Worm (Caenorhabditis elegans) whole organism, early embryonic: Measurements from ENCODE around the gene smgl-2.

Source experiments
- ama-1 ChIP-seq: fragments of 150-350 bp; optimal IDR thresholded peaks from 2 replicates; lab custom pipeline; 2014
- ceh-13 ChIP-seq: fragments of 200-800 bp; sonication (Bioruptor generic); optimal IDR thresholded peaks from 2 replicates; lab custom pipeline; 2018; ENCODE audit warnings: mild to moderate bottlenecking, missing genetic modification characterization, missing compliant biosample characterization
- ceh-36 ChIP-seq: sonication (generic microtip); optimal IDR thresholded peaks from 2 replicates; lab custom pipeline; 2016; ENCODE audit warnings: missing genetic modification characterization, inconsistent platforms, missing compliant biosample characterization
- ets-7 ChIP-seq: sonication (generic microtip); optimal IDR thresholded peaks from 2 replicates; lab custom pipeline; 2016; ENCODE audit warnings: missing genotype, missing genetic modification characterization, missing compliant biosample characterization
- flt-1 ChIP-seq: fragments of 200-800 bp; sonication (Bioruptor generic); IDR thresholded peaks from 2 replicates; pipeline ENCODE4 v1.3.6; 2022; ENCODE audit warnings: missing genetic modification characterization, missing compliant biosample characterization
- pes-1 ChIP-seq: fragments of 200-800 bp; sonication (Bioruptor generic); IDR thresholded peaks from 2 replicates; pipeline ENCODE4 v1.3.6; 2022; ENCODE audit warnings: missing genetic modification reagents, missing genetic modification characterization, missing compliant biosample characterization

- TF ChIP-seq ets-7 (tag; lab: Kevin White, UChicago) (no peak), ceh-13 (no peak), pes-1 (no peak), flt-1 (GFP tag; lab: Robert Waterston, UW) (no peak), ama-1 (lab: Kevin White, UChicago) (no peak), ceh-36 (tag; lab: Kevin White, UChicago) (no peak)
Observed at ce11 chrIV:3722690-3723089, 3.3 kb upstream of the smgl-2 start, which contains the start of gene Y37E11AM.4.
